Worm (Caenorhabditis elegans) whole organism, L2 larva: ENCODE results near the gene Y17G7B.22.

Experiments
- ama-1 ChIP-seq: fragments of 150-350 bp; optimal IDR thresholded peaks from 2 replicates; lab custom pipeline; 2018; ENCODE audit warnings: inconsistent platforms
- blmp-1 ChIP-seq: sonication (generic microtip); optimal IDR thresholded peaks from 2 replicates; lab custom pipeline; 2017; ENCODE audit warnings: missing genetic modification characterization, mild to moderate bottlenecking, missing compliant biosample characterization, antibody characterized with exemption, moderate library complexity; ENCODE audit not compliant: insufficient read depth
- dmd-4 ChIP-seq: sonication (generic microtip); optimal IDR thresholded peaks from 2 replicates; lab custom pipeline; 2017; ENCODE audit warnings: missing biosample characterization, missing genetic modification characterization
- egl-27 ChIP-seq: sonication (generic microtip); optimal IDR thresholded peaks from 3 replicates; lab custom pipeline; 2017; ENCODE audit warnings: missing biosample characterization, missing genetic modification reagents, missing genetic modification characterization
- elt-1 ChIP-seq: fragments of 150-350 bp; optimal IDR thresholded peaks from 2 replicates; lab custom pipeline; 2014; ENCODE audit warnings: missing biosample characterization, missing genetic modification characterization
- fos-1 ChIP-seq: fragments of 150-350 bp; optimal IDR thresholded peaks from 2 replicates; lab custom pipeline; 2014; ENCODE audit warnings: missing biosample characterization, missing genetic modification characterization
- lin-11 ChIP-seq: fragments of 150-350 bp; sonication (generic microtip); optimal IDR thresholded peaks from 2 replicates; lab custom pipeline; 2014; ENCODE audit warnings: missing biosample characterization, missing genetic modification characterization, inconsistent platforms, mixed read lengths
- nhr-25 ChIP-seq: fragments of 150-350 bp; sonication (generic microtip); optimal IDR thresholded peaks from 3 replicates; lab custom pipeline; 2014; ENCODE audit warnings: missing biosample characterization, missing genetic modification characterization
- unc-62 ChIP-seq: fragments of 150-350 bp; optimal IDR thresholded peaks from 2 replicates; lab custom pipeline; 2014; ENCODE audit warnings: missing biosample characterization, missing genetic modification reagents, missing genetic modification characterization

DNA sequence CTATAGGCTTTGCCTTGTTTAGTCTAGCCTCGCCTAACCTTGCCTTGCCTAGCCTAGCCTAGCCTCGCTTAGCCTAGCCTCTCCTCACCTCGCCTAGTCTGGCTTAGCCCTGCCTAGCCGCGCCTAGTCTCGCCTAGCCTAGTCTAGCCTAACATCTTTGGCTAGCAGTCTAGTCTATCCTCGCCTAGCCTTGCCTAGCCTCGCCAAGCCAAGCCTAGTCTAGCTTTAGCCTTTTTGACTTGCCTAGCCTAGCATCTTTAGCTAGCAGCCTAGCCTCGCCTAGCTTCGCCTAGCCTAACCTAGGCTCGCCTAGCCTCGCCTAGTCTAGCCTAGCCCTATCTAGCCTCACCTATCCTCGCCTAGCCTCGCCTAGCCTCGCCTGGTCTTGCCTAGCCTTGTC is 43.2 kb downstream of the Y17G7B.22 start:
- TF ChIP-seq unc-62 (GFP tag; lab: Kevin White, UChicago) (no peak), egl-27 (tag; lab: Kevin White, UChicago) (no peak), elt-1 (no peak), fos-1 (tag; lab: Kevin White, UChicago) (no peak), dmd-4 (tag; lab: Kevin White, UChicago) (no peak), ama-1 (no peak), lin-11 (tag; lab: Kevin White, UChicago) (no peak), nhr-25 (tag; lab: Kevin White, UChicago) (no peak), blmp-1 (tag; lab: Kevin White, UChicago) (no peak)
